Worm (Caenorhabditis elegans) whole organism, young adult: ENCODE results near the gene sre-27.

Experiments used
- D2030.7 ChIP-seq: fragments of 200-800 bp; sonication (Bioruptor generic); IDR thresholded peaks from 2 replicates; pipeline ENCODE4 v1.3.6; 2022; ENCODE audit warnings: missing genetic modification reagents, missing genetic modification characterization, missing compliant biosample characterization
- F22D6.2 ChIP-seq: sonication (generic microtip); optimal IDR thresholded peaks from 2 replicates; lab custom pipeline; 2016; ENCODE audit warnings: mild to moderate bottlenecking, missing genetic modification characterization, missing compliant biosample characterization
- F23B12.7 ChIP-seq: sonication (generic microtip); optimal IDR thresholded peaks from 2 replicates; lab custom pipeline; 2017; ENCODE audit warnings: missing genetic modification characterization, mild to moderate bottlenecking, missing compliant biosample characterization, antibody characterized with exemption, moderate library complexity; ENCODE audit not compliant: insufficient read depth
- F33H1.4 ChIP-seq: fragments of 200-800 bp; sonication (Bioruptor generic); IDR thresholded peaks from 2 replicates; pipeline ENCODE4 v1.3.6; 2022; ENCODE audit warnings: missing genetic modification reagents, missing genetic modification characterization, missing compliant biosample characterization
- F37B4.10 ChIP-seq: fragments of 200-800 bp; sonication (Bioruptor generic); IDR thresholded peaks from 2 replicates; pipeline ENCODE4 v1.3.6; 2022; ENCODE audit warnings: missing genetic modification characterization, missing compliant biosample characterization
- F49E8.2 ChIP-seq: sonication (generic microtip); optimal IDR thresholded peaks from 3 replicates; lab custom pipeline; 2017; ENCODE audit warnings: missing genetic modification characterization, mild to moderate bottlenecking, missing compliant biosample characterization, antibody characterized with exemption, moderate library complexity; ENCODE audit not compliant: insufficient read depth
- F52B5.7 ChIP-seq: sonication (generic microtip); optimal IDR thresholded peaks from 2 replicates; lab custom pipeline; 2016; ENCODE audit warnings: mild to moderate bottlenecking, missing genetic modification characterization, missing compliant biosample characterization
- F57A8.1 ChIP-seq: fragments of 200-800 bp; sonication (Bioruptor generic); optimal IDR thresholded peaks from 2 replicates; lab custom pipeline; 2018; ENCODE audit warnings: mild to moderate bottlenecking, missing genetic modification characterization, moderate library complexity, missing compliant biosample characterization
- K12H6.12 ChIP-seq: fragments of 200-800 bp; sonication (Bioruptor generic); optimal IDR thresholded peaks from 2 replicates; lab custom pipeline; 2018; ENCODE audit warnings: mild to moderate bottlenecking, missing genetic modification characterization, missing compliant biosample characterization
- Y53F4B.3 ChIP-seq: fragments of 200-800 bp; sonication (Bioruptor generic); IDR thresholded peaks from 2 replicates; pipeline ENCODE4 v1.3.6; 2022; ENCODE audit warnings: missing genetic modification reagents, missing genetic modification characterization, missing compliant biosample characterization
- Y53G8AR.9 ChIP-seq: fragments of 200-800 bp; sonication (Bioruptor generic); conservative IDR thresholded peaks from 2 replicates; pipeline ENCODE4 v1.3.6; 2022; ENCODE audit warnings: missing genetic modification reagents, missing genetic modification characterization, missing compliant biosample characterization
- ama-1 ChIP-seq, 3 experiments: fragments of 150-350 bp in 1 of 3; sonication (generic microtip) in 2 of 3; optimal IDR thresholded peaks; 2 replicates each; lab custom pipeline; 2014 to 2018; ENCODE audit warnings: missing biosample characterization in 2 of 3, missing genetic modification characterization in 2 of 3, missing genetic modification reagents in 2 of 3
- aptf-2 ChIP-seq: fragments of 200-800 bp; sonication (Bioruptor generic); conservative IDR thresholded peaks from 2 replicates; pipeline ENCODE4 v1.3.6; 2022; ENCODE audit warnings: missing genetic modification reagents, missing genetic modification characterization, missing compliant biosample characterization
- athp-1 ChIP-seq: sonication (generic microtip); optimal IDR thresholded peaks from 2 replicates; lab custom pipeline; 2017; ENCODE audit warnings: mild to moderate bottlenecking, missing genetic modification characterization, missing compliant biosample characterization
- attf-3 ChIP-seq: fragments of 200-800 bp; sonication (Bioruptor generic); conservative IDR thresholded peaks from 2 replicates; pipeline ENCODE4 v1.3.6; 2022; ENCODE audit warnings: missing genetic modification reagents, missing genetic modification characterization, missing compliant biosample characterization
- attf-5 ChIP-seq: fragments of 200-800 bp; sonication (Bioruptor generic); optimal IDR thresholded peaks from 2 replicates; lab custom pipeline; 2018; ENCODE audit warnings: mild to moderate bottlenecking, missing genetic modification characterization, missing compliant biosample characterization
- ceh-100 ChIP-seq: fragments of 200-800 bp; sonication (Bioruptor generic); IDR thresholded peaks from 2 replicates; pipeline ENCODE4 v1.3.6; 2022; ENCODE audit warnings: missing genetic modification reagents, missing genetic modification characterization, missing compliant biosample characterization
- ceh-27 ChIP-seq: fragments of 200-800 bp; sonication (Bioruptor generic); optimal IDR thresholded peaks from 2 replicates; lab custom pipeline; 2018; ENCODE audit warnings: mild to moderate bottlenecking, missing genetic modification characterization, moderate library complexity, missing compliant biosample characterization
- ceh-91 ChIP-seq: fragments of 200-800 bp; sonication (Bioruptor generic); IDR thresholded peaks from 2 replicates; pipeline ENCODE4 v1.3.6; 2022; ENCODE audit warnings: missing genetic modification reagents, missing genetic modification characterization, missing compliant biosample characterization
- dox-1 ChIP-seq: fragments of 200-800 bp; sonication (Bioruptor generic); IDR thresholded peaks from 2 replicates; pipeline ENCODE4 v1.3.6; 2022; ENCODE audit warnings: missing genetic modification reagents, missing genetic modification characterization, missing compliant biosample characterization
- efl-1 ChIP-seq: fragments of 150-350 bp; optimal IDR thresholded peaks from 2 replicates; lab custom pipeline; 2014; ENCODE audit warnings: missing biosample characterization, missing genetic modification reagents, missing genetic modification characterization
- egl-18 ChIP-seq: fragments of 200-800 bp; sonication (Bioruptor generic); IDR thresholded peaks from 2 replicates; pipeline ENCODE4 v1.3.6; 2022; ENCODE audit warnings: missing genetic modification reagents, missing genetic modification characterization, missing compliant biosample characterization
- hlh-26 ChIP-seq: fragments of 200-800 bp; sonication (Bioruptor generic); conservative IDR thresholded peaks from 2 replicates; pipeline ENCODE4 v1.3.6; 2022; ENCODE audit warnings: missing genetic modification reagents, missing genetic modification characterization, missing compliant biosample characterization
- hmg-1.2 ChIP-seq: fragments of 200-800 bp; sonication (Bioruptor generic); IDR thresholded peaks from 2 replicates; pipeline ENCODE4 v1.3.6; 2022; ENCODE audit warnings: missing genetic modification reagents, missing genetic modification characterization, missing compliant biosample characterization
- hmg-20 ChIP-seq: fragments of 200-800 bp; sonication (Bioruptor generic); IDR thresholded peaks from 2 replicates; pipeline ENCODE4 v1.3.6; 2022; ENCODE audit warnings: missing genetic modification reagents, missing genetic modification characterization, missing compliant biosample characterization
- lin-54 ChIP-seq: fragments of 200-800 bp; sonication (Bioruptor generic); optimal IDR thresholded peaks from 2 replicates; lab custom pipeline; 2018; ENCODE audit warnings: mild to moderate bottlenecking, missing genetic modification characterization, missing compliant biosample characterization
- lsl-1 ChIP-seq: fragments of 200-800 bp; sonication (Bioruptor generic); optimal IDR thresholded peaks from 2 replicates; lab custom pipeline; 2018; ENCODE audit warnings: mild to moderate bottlenecking, missing genetic modification characterization, moderate library complexity, missing compliant biosample characterization
- madf-6 ChIP-seq: fragments of 200-800 bp; sonication (Bioruptor generic); IDR thresholded peaks from 2 replicates; pipeline ENCODE4 v1.3.6; 2022; ENCODE audit warnings: missing genetic modification reagents, missing genetic modification characterization, missing compliant biosample characterization
- mcd-1 ChIP-seq: fragments of 200-800 bp; sonication (Bioruptor generic); IDR thresholded peaks from 2 replicates; pipeline ENCODE4 v1.3.6; 2022; ENCODE audit warnings: missing genetic modification reagents, missing genetic modification characterization, missing compliant biosample characterization
- nhr-27 ChIP-seq: fragments of 200-800 bp; sonication (Bioruptor generic); optimal IDR thresholded peaks from 2 replicates; lab custom pipeline; 2018; ENCODE audit warnings: mild to moderate bottlenecking, missing genetic modification characterization, moderate library complexity, missing compliant biosample characterization
- pbrm-1 ChIP-seq: fragments of 200-800 bp; sonication (Bioruptor generic); IDR thresholded peaks from 2 replicates; pipeline ENCODE4 v1.3.6; 2022; ENCODE audit warnings: missing genetic modification reagents, missing genetic modification characterization, missing compliant biosample characterization
- rcor-1 ChIP-seq: fragments of 200-800 bp; sonication (Bioruptor generic); IDR thresholded peaks from 2 replicates; pipeline ENCODE4 v1.3.6; 2022; ENCODE audit warnings: missing genetic modification reagents, missing genetic modification characterization, missing compliant biosample characterization
- sdz-38 ChIP-seq: sonication (generic microtip); optimal IDR thresholded peaks from 2 replicates; lab custom pipeline; 2016; ENCODE audit warnings: missing genotype, missing genetic modification characterization, missing compliant biosample characterization
- snpc-1.1 ChIP-seq: sonication (generic microtip); optimal IDR thresholded peaks from 2 replicates; lab custom pipeline; 2017; ENCODE audit warnings: missing genetic modification characterization, mild to moderate bottlenecking, missing compliant biosample characterization, antibody characterized with exemption, moderate library complexity, missing genotype, missing genetic modification reagents; ENCODE audit not compliant: insufficient read depth
- snpc-1.3 ChIP-seq: sonication (generic microtip); optimal IDR thresholded peaks from 2 replicates; lab custom pipeline; 2017; ENCODE audit warnings: missing genetic modification characterization, mild to moderate bottlenecking, missing compliant biosample characterization, antibody characterized with exemption, moderate library complexity, missing genotype, missing genetic modification reagents; ENCODE audit not compliant: insufficient read depth
- snpc-4 ChIP-seq, 5 experiments: fragments of 150-350 bp in 1 of 5; sonication (generic microtip) in 4 of 5; optimal IDR thresholded peaks; 2 replicates each; lab custom pipeline; 2014 to 2018; ENCODE audit warnings: missing genetic modification characterization in 5 of 5, missing biosample characterization in 3 of 5, antibody characterized with exemption in 2 of 5, mild to moderate bottlenecking in 2 of 5, missing compliant biosample characterization in 2 of 5, missing genotype in 2 of 5, moderate library complexity in 2 of 5, missing genetic modification reagents in 1 of 5
- tbp1 ChIP-seq: fragments of 200-800 bp; sonication (Bioruptor generic); optimal IDR thresholded peaks from 2 replicates; lab custom pipeline; 2018; ENCODE audit warnings: mild to moderate bottlenecking, missing genetic modification characterization, missing compliant biosample characterization
- xnd-1 ChIP-seq: sonication (generic microtip); optimal IDR thresholded peaks from 2 replicates; lab custom pipeline; 2016; ENCODE audit warnings: missing genotype, missing genetic modification reagents, missing genetic modification characterization, missing compliant biosample characterization
- zfh-2 ChIP-seq: fragments of 200-800 bp; sonication (Bioruptor generic); conservative IDR thresholded peaks from 2 replicates; pipeline ENCODE4 v1.3.6; 2022; ENCODE audit warnings: missing genetic modification reagents, missing genetic modification characterization, missing compliant biosample characterization
- ztf-22 ChIP-seq: fragments of 200-800 bp; sonication (Bioruptor generic); optimal IDR thresholded peaks from 2 replicates; lab custom pipeline; 2018; ENCODE audit warnings: mild to moderate bottlenecking, missing genetic modification characterization, moderate library complexity, missing compliant biosample characterization

The sre-27 gene

ce11 chrII:12462244-12462643 is 44.8 kb upstream of the sre-27 start, which contains the start of gene F15A4.2:
F15A4.2 (plus strand) TSS chrII:12462544.
- TF ChIP-seq F52B5.7 (tag; lab: Kevin White, UChicago) (no peak), egl-18 (no peak), snpc-1.3 (tag; lab: Kevin White, UChicago) (no peak), ztf-22 (GFP tag; lab: Kevin White, UChicago) (no peak), attf-3 (GFP tag; lab: Robert Waterston, UW) (no peak), F22D6.2 (tag; lab: Kevin White, UChicago) (no peak), ceh-27 (GFP tag; lab: Kevin White, UChicago) (no peak)

ce11 chrII:12460602-12461453 is 43.4 kb upstream of the sre-27 start, which contains the start of gene tag-280:
tag-280 (plus strand) TSS chrII:12460652.
- TF ChIP-seq lsl-1 (GFP tag; lab: Kevin White, UChicago) = peak; percentile 75
- TF ChIP-seq madf-6 (GFP tag; lab: Robert Waterston, UW) = peak; percentile 61; the same call in 1 of the 2 replicates
- TF ChIP-seq ceh-100 = no peak
- peak; percentile 36 for TF ChIP-seq xnd-1 (tag; lab: Kevin White, UChicago)
- TF ChIP-seq nhr-27 (tag; lab: Kevin White, UChicago) = no peak
- TF ChIP-seq F33H1.4 (GFP tag; lab: Robert Waterston, UW) = peak; percentile 66
- TF ChIP-seq Y53F4B.3 = no peak
- TF ChIP-seq aptf-2 (GFP tag; lab: Robert Waterston, UW) = no peak
- TF ChIP-seq F57A8.1 (GFP tag; lab: Kevin White, UChicago) = no peak

DNA sequence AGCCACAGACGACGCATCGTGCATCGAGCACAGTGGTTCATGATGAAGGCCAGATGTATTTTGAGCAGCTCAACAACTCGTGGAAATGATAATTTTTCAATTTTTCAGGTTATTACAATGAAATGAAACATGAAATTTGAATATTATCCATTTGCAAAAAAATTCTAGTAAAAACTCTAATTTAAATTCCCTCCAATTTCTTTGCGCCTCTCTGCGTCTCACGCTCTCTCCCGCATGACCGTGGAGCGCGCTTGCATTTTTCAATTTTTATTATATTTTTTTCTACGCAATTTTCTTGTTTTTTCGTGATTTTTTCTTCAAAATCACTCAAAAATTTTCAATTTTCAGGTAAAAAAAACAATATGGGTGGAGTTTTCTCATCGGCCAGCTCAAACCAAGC is 42.0 kb upstream of the sre-27 start, which contains the start of gene tag-281:
Gene tag-281, plus strand, starts transcription at position 340 of the 400 bp plus-strand sequence.
- TF ChIP-seq efl-1 (GFP tag; lab: Kevin White, UChicago) (peak; percentile 87), tbp1 (GFP tag; lab: Kevin White, UChicago) (peak; percentile 56), hmg-20 (GFP tag; lab: Robert Waterston, UW) (no peak), pbrm-1 (GFP tag; lab: Robert Waterston, UW) (peak; percentile 66; the same call in 1 of the 2 replicates), K12H6.12 (peak; percentile 9), sdz-38 (tag; lab: Kevin White, UChicago) (no peak), attf-5 (GFP tag; lab: Kevin White, UChicago) (peak; percentile 73), snpc-1.3 (tag; lab: Kevin White, UChicago) (peak; percentile 38), snpc-4 (GFP tag; optimal IDR thresholded peaks at IDR 0.05; lab: Kevin White, UChicago) (no peak), snpc-4 (tag; optimal IDR thresholded peaks at IDR 0.05; lab: Kevin White, UChicago) (peak in 3 of 4 experiments; percentile 1 to 60 (median 33)), attf-3 (GFP tag; lab: Robert Waterston, UW) (peak; percentile 38; the same call in 1 of the 2 replicates), lin-54 (GFP tag; lab: Kevin White, UChicago) (peak; percentile 97), dox-1 (GFP tag; lab: Robert Waterston, UW) (peak; percentile 56; the same call in 1 of the 2 replicates), Y53G8AR.9 (GFP tag; lab: Robert Waterston, UW) (peak; percentile 50; the same call in 1 of the 2 replicates), F33H1.4 (GFP tag; lab: Robert Waterston, UW) (peak; percentile 73), snpc-1.1 (tag; lab: Kevin White, UChicago) (peak; percentile 39), F23B12.7 (tag; lab: Kevin White, UChicago) (no peak), ceh-91 (GFP tag; lab: Robert Waterston, UW) (peak; percentile 35; the same call in 1 of the 2 replicates), mcd-1 (GFP tag; lab: Robert Waterston, UW) (peak; percentile 98), F37B4.10 (GFP tag; lab: Robert Waterston, UW) (no peak), rcor-1 (GFP tag; lab: Robert Waterston, UW) (peak; percentile 59), D2030.7 (GFP tag; lab: Robert Waterston, UW) (peak; percentile 28; the same call in 1 of the 2 replicates), ama-1 (optimal IDR thresholded peaks at IDR 0.05; lab: Kevin White, UChicago) (no peak), ama-1 (GFP tag; optimal IDR thresholded peaks at IDR 0.05; lab: Kevin White, UChicago) (no peak), Y53F4B.3 (no peak), hlh-26 (no peak), lsl-1 (GFP tag; lab: Kevin White, UChicago) (peak; percentile 66), athp-1 (tag; lab: Kevin White, UChicago) (peak; percentile 25), F49E8.2 (tag; lab: Kevin White, UChicago) (peak; percentile 41), hmg-1.2 (GFP tag; lab: Robert Waterston, UW) (peak; percentile 100), madf-6 (GFP tag; lab: Robert Waterston, UW) (peak; percentile 79), zfh-2 (GFP tag; lab: Robert Waterston, UW) (no peak)
